Worm (Caenorhabditis elegans) whole organism, late embryonic: ENCODE measurements around the gene F27D9.12.

Experiments used
- C38D4.7 ChIP-seq: fragments of 200-800 bp; sonication (Bioruptor generic); optimal IDR thresholded peaks from 2 replicates; lab custom pipeline; 2018; ENCODE audit warnings: mild to moderate bottlenecking, missing genetic modification characterization, moderate library complexity, missing compliant biosample characterization
- K09A11.1 ChIP-seq: sonication (generic microtip); optimal IDR thresholded peaks from 2 replicates; lab custom pipeline; 2017; ENCODE audit warnings: antibody characterized with exemption, mild to moderate bottlenecking, missing genetic modification characterization, missing compliant biosample characterization; ENCODE audit not compliant: insufficient read depth
- T23F11.4 ChIP-seq: fragments of 200-800 bp; sonication (Bioruptor generic); optimal IDR thresholded peaks from 2 replicates; lab custom pipeline; 2018; ENCODE audit warnings: mild to moderate bottlenecking, missing genetic modification characterization, missing compliant biosample characterization
- ama-1 ChIP-seq: fragments of 150-350 bp; optimal IDR thresholded peaks from 2 replicates; lab custom pipeline; 2014
- ceh-2 ChIP-seq: sonication (generic microtip); optimal IDR thresholded peaks from 2 replicates; lab custom pipeline; 2016; ENCODE audit warnings: missing genotype, missing genetic modification characterization, missing compliant biosample characterization
- ceh-30 ChIP-seq: fragments of 150-350 bp; optimal IDR thresholded peaks from 2 replicates; lab custom pipeline; 2014; ENCODE audit warnings: missing biosample characterization, missing genetic modification characterization
- ceh-34 ChIP-seq: sonication (generic microtip); optimal IDR thresholded peaks from 2 replicates; lab custom pipeline; 2016; ENCODE audit warnings: mild to moderate bottlenecking, missing genetic modification characterization, missing compliant biosample characterization
- dmd-4 ChIP-seq: sonication (generic microtip); optimal IDR thresholded peaks from 2 replicates; lab custom pipeline; 2016; ENCODE audit warnings: borderline replicate concordance, missing genetic modification characterization, missing compliant biosample characterization
- dve-1 ChIP-seq: sonication (generic microtip); optimal IDR thresholded peaks from 2 replicates; lab custom pipeline; 2017; ENCODE audit warnings: antibody characterized with exemption, mild to moderate bottlenecking, missing genetic modification characterization, missing compliant biosample characterization
- ets-4 ChIP-seq: sonication (generic microtip); optimal IDR thresholded peaks from 2 replicates; lab custom pipeline; 2016; ENCODE audit warnings: missing genetic modification characterization, missing compliant biosample characterization
- eyg-1 ChIP-seq: sonication (generic microtip); optimal IDR thresholded peaks from 2 replicates; lab custom pipeline; 2016; ENCODE audit warnings: missing genotype, missing genetic modification characterization, missing compliant biosample characterization
- fax-1 ChIP-seq: sonication (generic microtip); optimal IDR thresholded peaks from 2 replicates; lab custom pipeline; 2016; ENCODE audit warnings: missing genotype, missing genetic modification characterization, missing compliant biosample characterization
- fkh-10 ChIP-seq: fragments of 150-350 bp; optimal IDR thresholded peaks from 2 replicates; lab custom pipeline; 2014; ENCODE audit warnings: missing biosample characterization, missing genetic modification reagents, missing genetic modification characterization
- fkh-6 ChIP-seq: sonication (generic microtip); optimal IDR thresholded peaks from 2 replicates; lab custom pipeline; 2016; ENCODE audit warnings: missing genetic modification characterization, missing compliant biosample characterization
- gmeb-2 ChIP-seq: sonication (generic microtip); optimal IDR thresholded peaks from 2 replicates; lab custom pipeline; 2016; ENCODE audit warnings: missing genetic modification characterization, inconsistent platforms, missing compliant biosample characterization
- hlh-15 ChIP-seq: sonication (generic microtip); optimal IDR thresholded peaks from 2 replicates; lab custom pipeline; 2016; ENCODE audit warnings: missing genetic modification characterization, missing compliant biosample characterization
- hlh-6 ChIP-seq: sonication (generic microtip); optimal IDR thresholded peaks from 2 replicates; lab custom pipeline; 2016; ENCODE audit warnings: missing genotype, missing genetic modification characterization, missing compliant biosample characterization
- mec-3 ChIP-seq: sonication (generic microtip); optimal IDR thresholded peaks from 2 replicates; lab custom pipeline; 2016; ENCODE audit warnings: borderline replicate concordance, missing genetic modification characterization, missing compliant biosample characterization
- pag-3 ChIP-seq: sonication (generic microtip); optimal IDR thresholded peaks from 2 replicates; lab custom pipeline; 2016; ENCODE audit warnings: missing compliant biosample characterization, missing genetic modification characterization, borderline replicate concordance
- pqm-1 ChIP-seq: sonication (generic microtip); optimal IDR thresholded peaks from 2 replicates; lab custom pipeline; 2016; ENCODE audit warnings: missing genetic modification characterization, missing compliant biosample characterization
- pros-1 ChIP-seq: fragments of 150-350 bp; optimal IDR thresholded peaks from 2 replicates; lab custom pipeline; 2014; ENCODE audit warnings: missing biosample characterization, missing genetic modification reagents, missing genetic modification characterization
- ref-2 ChIP-seq: sonication (generic microtip); optimal IDR thresholded peaks from 2 replicates; lab custom pipeline; 2016; ENCODE audit warnings: missing genetic modification characterization, missing compliant biosample characterization
- rnt-1 ChIP-seq: sonication (generic microtip); optimal IDR thresholded peaks from 2 replicates; lab custom pipeline; 2016; ENCODE audit warnings: missing genetic modification characterization, missing compliant biosample characterization
- sox-2 ChIP-seq: fragments of 200-800 bp; sonication (Bioruptor generic); IDR thresholded peaks from 2 replicates; pipeline ENCODE4 v1.3.6; 2022; ENCODE audit warnings: missing genetic modification reagents, missing genetic modification characterization, missing compliant biosample characterization
- sox-4 ChIP-seq: sonication (generic microtip); optimal IDR thresholded peaks from 2 replicates; lab custom pipeline; 2017; ENCODE audit warnings: mild to moderate bottlenecking, missing genetic modification characterization, inconsistent platforms, missing compliant biosample characterization
- syd-9 ChIP-seq: sonication (generic microtip); optimal IDR thresholded peaks from 2 replicates; lab custom pipeline; 2016; ENCODE audit warnings: mild to moderate bottlenecking, missing genetic modification characterization, moderate library complexity, missing compliant biosample characterization
- tbx-2 ChIP-seq: sonication (generic microtip); optimal IDR thresholded peaks from 2 replicates; lab custom pipeline; 2016; ENCODE audit warnings: missing genetic modification characterization, missing compliant biosample characterization
- tbx-7 ChIP-seq: sonication (generic microtip); optimal IDR thresholded peaks from 2 replicates; lab custom pipeline; 2016; ENCODE audit warnings: missing genotype, missing genetic modification characterization, missing compliant biosample characterization
- unc-55 ChIP-seq: sonication (generic microtip); optimal IDR thresholded peaks from 2 replicates; lab custom pipeline; 2017; ENCODE audit warnings: missing biosample characterization, missing genetic modification reagents, missing genetic modification characterization
- zip-5 ChIP-seq: sonication (generic microtip); optimal IDR thresholded peaks from 2 replicates; lab custom pipeline; 2016; ENCODE audit warnings: missing genetic modification characterization, missing compliant biosample characterization

The F27D9.12 gene

ce11 chrX:7638790-7639189 lies 18.0 kb downstream of the F27D9.12 start:
- TF ChIP-seq pag-3 (tag; lab: Kevin White, UChicago): no peak
- TF ChIP-seq ama-1 (lab: Kevin White, UChicago): no peak
- TF ChIP-seq ceh-34 (tag; lab: Kevin White, UChicago): no peak
- no peak for TF ChIP-seq K09A11.1 (tag; lab: Kevin White, UChicago)
- TF ChIP-seq ref-2 (tag; lab: Kevin White, UChicago): no peak
- TF ChIP-seq syd-9 (tag; lab: Kevin White, UChicago): no peak
- no peak for TF ChIP-seq dmd-4 (tag; lab: Kevin White, UChicago)
- no peak for TF ChIP-seq fkh-6 (tag; lab: Kevin White, UChicago)
- no peak for TF ChIP-seq ceh-30 (tag; lab: Kevin White, UChicago)
- TF ChIP-seq fkh-10: no peak
- TF ChIP-seq fax-1 (tag; lab: Kevin White, UChicago): no peak
- TF ChIP-seq rnt-1 (tag; lab: Kevin White, UChicago): no peak
- no peak for TF ChIP-seq eyg-1
- TF ChIP-seq, all 69 proteins: peak for 0

- peak; percentile 68 for TF ChIP-seq unc-55 (GFP tag; lab: Kevin White, UChicago)
- no peak for TF ChIP-seq hlh-6
- TF ChIP-seq tbx-2: no peak
- no peak for TF ChIP-seq C38D4.7
Observed at ce11 chrX:7636037-7636436, 20.7 kb downstream of the F27D9.12 start.

- no peak for TF ChIP-seq tbx-7
Observed at ce11 chrX:7627351-7627750, 29.4 kb downstream of the F27D9.12 start, which contains the start of gene nlp-61. Gene nlp-61 (plus strand): TSS chrX:7627651.

ce11 chrX:7614466-7614865 lies 42.3 kb downstream of the F27D9.12 start:
- TF ChIP-seq syd-9 (tag; lab: Kevin White, UChicago): no peak
- TF ChIP-seq pag-3 (tag; lab: Kevin White, UChicago): no peak
- no peak for TF ChIP-seq mec-3
- no peak for TF ChIP-seq dve-1 (tag; lab: Kevin White, UChicago)
- no peak for TF ChIP-seq fkh-10
- no peak for TF ChIP-seq pros-1 (tag; lab: Kevin White, UChicago)
- no peak for TF ChIP-seq hlh-15 (tag; lab: Kevin White, UChicago)
- TF ChIP-seq, all 69 proteins: peak for 0

- TF ChIP-seq sox-4 (tag; lab: Kevin White, UChicago): no peak
- TF ChIP-seq gmeb-2 (tag; lab: Kevin White, UChicago): no peak
- no peak for TF ChIP-seq pqm-1
- no peak for TF ChIP-seq sox-2 (GFP tag; lab: Robert Waterston, UW)
- no peak for TF ChIP-seq mec-3
- TF ChIP-seq eyg-1: no peak
- no peak for TF ChIP-seq ceh-34 (tag; lab: Kevin White, UChicago)
- no peak for TF ChIP-seq rnt-1 (tag; lab: Kevin White, UChicago)
- TF ChIP-seq ceh-30 (tag; lab: Kevin White, UChicago): no peak
- no peak for TF ChIP-seq fkh-6 (tag; lab: Kevin White, UChicago)
- no peak for TF ChIP-seq tbx-2
- no peak for TF ChIP-seq ref-2 (tag; lab: Kevin White, UChicago)
- no peak for TF ChIP-seq ceh-2 (tag; lab: Kevin White, UChicago)
- no peak for TF ChIP-seq ets-4
- no peak for TF ChIP-seq K09A11.1 (tag; lab: Kevin White, UChicago)
- TF ChIP-seq zip-5 (tag; lab: Kevin White, UChicago): no peak
- TF ChIP-seq fax-1 (tag; lab: Kevin White, UChicago): no peak
- no peak for TF ChIP-seq T23F11.4 (GFP tag; lab: Kevin White, UChicago)
Observed at ce11 chrX:7607982-7608381, 48.8 kb downstream of the F27D9.12 start, which contains the start of gene twk-17. Gene twk-17 (minus strand): TSS chrX:7608082.
